Worm (Caenorhabditis elegans): ENCODE results near the gene Y43C5A.7.
"Not testable (repeated sequence)": the region's sequence is repeated elsewhere in the genome, so short reads cannot be mapped to it uniquely, and the experiment has no call there.

Gene Y43C5A.7

ce11 chrIV:10313565-10313964 lies 36.5 kb downstream of the Y43C5A.7 start, which contains the start of gene acs-18:
acs-18 (minus strand) TSS chrIV:10313665.
- TF ChIP-seq nhr-232 (tag; optimal IDR thresholded peaks at IDR 0.05) (no peak), pha-2 (tag; optimal IDR thresholded peaks at IDR 0.05) (no peak), mec-3 (tag; optimal IDR thresholded peaks at IDR 0.05; ENCODE audit: borderline replicate concordance) (no peak), ceh-34 (tag; optimal IDR thresholded peaks at IDR 0.05) (no peak), Y22D7AL.16 (tag; optimal IDR thresholded peaks at IDR 0.05) (no peak), hlh-6 (tag; optimal IDR thresholded peaks at IDR 0.05) (no peak), odd-2 (tag; optimal IDR thresholded peaks at IDR 0.05) (no peak), ttx-3 (tag; optimal IDR thresholded peaks at IDR 0.05) (no peak), elt-2 (tag; optimal IDR thresholded peaks at IDR 0.05) (no peak), fax-1 (tag; optimal IDR thresholded peaks at IDR 0.05) (no peak), madf-2 (tag; optimal IDR thresholded peaks at IDR 0.05) (no peak), hlh-8 (tag; optimal IDR thresholded peaks at IDR 0.05) (no peak), syd-9 (tag; optimal IDR thresholded peaks at IDR 0.05) (no peak), ahr-1 (tag; optimal IDR thresholded peaks at IDR 0.05) (no peak)

- TF ChIP-seq ceh-34 (tag; optimal IDR thresholded peaks at IDR 0.05) (no peak), unc-3 (GFP tag; conservative IDR thresholded peaks at IDR 0.05) (no peak), unc-3 (tag; optimal IDR thresholded peaks at IDR 0.05) (no peak), rnt-1 (tag; optimal IDR thresholded peaks at IDR 0.05) (no peak), K09A11.1 (tag; optimal IDR thresholded peaks at IDR 0.05; ENCODE audit: insufficient read depth) (no peak), fax-1 (tag; optimal IDR thresholded peaks at IDR 0.05) (no peak), unc-86 (tag; optimal IDR thresholded peaks at IDR 0.05) (no peak), elt-4 (tag; optimal IDR thresholded peaks at IDR 0.05) (no peak), ztf-16 (tag; optimal IDR thresholded peaks at IDR 0.05) (no peak)
Measured at ce11 chrIV:10318199-10318598, 41.1 kb downstream of the Y43C5A.7 start, which contains the start of gene R09E10.2. R09E10.2 (minus strand) TSS chrIV:10318299.

- TF ChIP-seq tbx-2, hlh-6, lim-6 (tag; optimal IDR thresholded peaks at IDR 0.05): not testable (repeated sequence)
Measured at ce11 chrIV:10322650-10323049, 45.6 kb downstream of the Y43C5A.7 start, which contains the start of gene R09E10.1. R09E10.1 (minus strand) TSS chrIV:10322750.

Measured in whole organism, late embryonic.